Worm (Caenorhabditis elegans): ENCODE measurements around the gene rho-1.

DNA sequence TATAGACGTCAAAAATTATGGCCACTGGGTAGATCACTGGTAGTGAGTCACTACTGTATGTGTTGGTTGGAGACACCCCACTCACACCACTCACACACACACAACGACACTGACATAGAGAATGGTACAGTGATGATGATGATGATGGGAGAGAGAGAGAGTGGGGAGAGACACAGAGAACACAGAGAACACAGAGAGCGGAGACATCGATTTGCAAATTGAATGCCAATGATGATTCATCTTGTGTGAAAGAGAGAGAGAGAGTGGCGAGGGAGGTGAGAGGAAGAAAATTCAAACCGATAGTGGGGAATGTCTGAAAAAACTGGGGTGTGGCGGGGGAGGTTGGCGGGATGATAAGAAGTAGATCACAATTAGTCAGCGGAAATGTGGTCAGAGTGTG, 1.1 kb upstream of the rho-1 start:
- TF ChIP-seq F13C5.2 (tag; optimal IDR thresholded peaks at IDR 0.05) (no peak), hmg-4 (GFP tag; optimal IDR thresholded peaks at IDR 0.05) (no peak), ama-1 (optimal IDR thresholded peaks at IDR 0.05) (no peak), tra-4 (tag; optimal IDR thresholded peaks at IDR 0.05) (no peak), scrt-1 (GFP tag; IDR thresholded peaks at IDR 0.05) (no peak), tbx-11 (GFP tag; IDR thresholded peaks at IDR 0.05) (no peak), flt-1 (GFP tag; IDR thresholded peaks at IDR 0.05) (no peak), ets-7 (tag; optimal IDR thresholded peaks at IDR 0.05) (no peak), hnd-1 (tag; optimal IDR thresholded peaks at IDR 0.05) (no peak), ceh-13 (GFP tag; optimal IDR thresholded peaks at IDR 0.05) (no peak), pes-1 (GFP tag; IDR thresholded peaks at IDR 0.05) (no peak), tbx-37 (GFP tag; conservative IDR thresholded peaks at IDR 0.05) (no peak), ceh-36 (tag; optimal IDR thresholded peaks at IDR 0.05) (no peak), B0310.2 (tag; optimal IDR thresholded peaks at IDR 0.05) (no peak)
